Worm (Caenorhabditis elegans) whole organism, L2 larva: ENCODE measurements around the gene nhr-261.

Experiments
- ama-1 ChIP-seq: fragments of 150-350 bp; optimal IDR thresholded peaks from 2 replicates; lab custom pipeline; 2018; ENCODE audit warnings: inconsistent platforms
- sma-3 ChIP-seq: sonication (generic microtip); optimal IDR thresholded peaks from 2 replicates; lab custom pipeline; 2016; ENCODE audit warnings: missing genetic modification reagents, missing genetic modification characterization, missing compliant biosample characterization
- snpc-4 ChIP-seq: fragments of 150-350 bp; optimal IDR thresholded peaks from 2 replicates; lab custom pipeline; 2014; ENCODE audit warnings: missing biosample characterization, missing genetic modification characterization
- zag-1 ChIP-seq: fragments of 150-350 bp; optimal IDR thresholded peaks from 2 replicates; lab custom pipeline; 2014; ENCODE audit warnings: missing biosample characterization, missing genetic modification characterization

ce11 chrII:3864652-3865051 is at the start of gene nhr-261:
- TF ChIP-seq snpc-4 (tag; lab: Kevin White, UChicago) (no peak), zag-1 (no peak), ama-1 (lab: Kevin White, UChicago) (no peak), sma-3 (GFP tag; lab: Kevin White, UChicago) (no peak)
